Fruit fly (Drosophila melanogaster) whole organism, embryonic: ENCODE measurements around the gene CG31515.

Experiments used
- CG10959 ChIP-seq: fragments of 200-800 bp; sonication (Bioruptor generic); IDR thresholded peaks from 2 replicates; pipeline ENCODE4 v1.3.6; 2022; ENCODE audit warnings: missing biosample characterization, missing genetic modification characterization
- CG11398 ChIP-seq: fragments of 200-800 bp; sonication (Bioruptor generic); optimal IDR thresholded peaks from 2 replicates; lab custom pipeline; 2016; ENCODE audit warnings: missing biosample characterization, missing genetic modification characterization
- CG1233 ChIP-seq: fragments of 200-800 bp; sonication (Bioruptor generic); optimal IDR thresholded peaks from 4 replicates; lab custom pipeline; 2018; ENCODE audit warnings: missing biosample characterization, mild to moderate bottlenecking, missing genetic modification characterization
- CG13775 ChIP-seq: fragments of 200-800 bp; sonication (Bioruptor generic); optimal IDR thresholded peaks from 3 replicates; lab custom pipeline; 2017; ENCODE audit warnings: missing biosample characterization, mild to moderate bottlenecking, missing genetic modification characterization
- CG17385 ChIP-seq: fragments of 200-800 bp; sonication (Bioruptor generic); optimal IDR thresholded peaks from 3 replicates; lab custom pipeline; 2018; ENCODE audit warnings: missing biosample characterization, mild to moderate bottlenecking, missing genetic modification characterization
- CG1832 ChIP-seq: fragments of 200-800 bp; sonication (Bioruptor generic); optimal IDR thresholded peaks from 2 replicates; lab custom pipeline; 2017; ENCODE audit warnings: missing biosample characterization, mild to moderate bottlenecking, missing genetic modification characterization, inconsistent platforms
- CG32772 ChIP-seq: fragments of 200-800 bp; sonication (Bioruptor generic); IDR thresholded peaks from 2 replicates; pipeline ENCODE4 v1.3.6; 2022; ENCODE audit warnings: missing biosample characterization, missing genetic modification characterization
- CG34422 ChIP-seq: fragments of 200-800 bp; sonication (Bioruptor generic); IDR thresholded peaks from 3 replicates; pipeline ENCODE4 v1.3.6; 2022; ENCODE audit warnings: missing biosample characterization, missing genetic modification characterization
- CG4707 ChIP-seq: fragments of 200-800 bp; sonication (Bioruptor generic); optimal IDR thresholded peaks from 2 replicates; lab custom pipeline; 2018; ENCODE audit warnings: missing biosample characterization, mild to moderate bottlenecking, missing genetic modification characterization, moderate library complexity
- CG5180 ChIP-seq: fragments of 200-800 bp; sonication (Bioruptor generic); optimal IDR thresholded peaks from 3 replicates; lab custom pipeline; 2017; ENCODE audit warnings: missing biosample characterization, missing genetic modification characterization, mild to moderate bottlenecking, moderate library complexity, missing genetic modification reagents
- CG7745 ChIP-seq: fragments of 200-800 bp; sonication (Bioruptor generic); optimal IDR thresholded peaks from 2 replicates; lab custom pipeline; 2018; ENCODE audit warnings: missing biosample characterization, mild to moderate bottlenecking, missing genetic modification characterization, moderate library complexity
- CG7928 ChIP-seq: fragments of 200-800 bp; sonication (Bioruptor generic); optimal IDR thresholded peaks from 2 replicates; lab custom pipeline; 2017; ENCODE audit warnings: missing biosample characterization, mild to moderate bottlenecking, missing genetic modification characterization
- CG8281 ChIP-seq: fragments of 200-800 bp; sonication (Bioruptor generic); optimal IDR thresholded peaks from 2 replicates; lab custom pipeline; 2018; ENCODE audit warnings: missing biosample characterization, mild to moderate bottlenecking, missing genetic modification characterization, moderate library complexity
- CG8359 ChIP-seq: fragments of 200-800 bp; sonication (Bioruptor generic); optimal IDR thresholded peaks from 2 replicates; lab custom pipeline; 2017; ENCODE audit warnings: missing biosample characterization, mild to moderate bottlenecking, missing genetic modification characterization, borderline replicate concordance
- CG9609 ChIP-seq: fragments of 200-800 bp; sonication (Bioruptor generic); optimal IDR thresholded peaks from 3 replicates; lab custom pipeline; 2016; ENCODE audit warnings: missing biosample characterization, missing genetic modification characterization
- CG9797 ChIP-seq: fragments of 200-800 bp; sonication (Bioruptor generic); optimal IDR thresholded peaks from 3 replicates; lab custom pipeline; 2018; ENCODE audit warnings: missing biosample characterization, mild to moderate bottlenecking, missing genetic modification characterization
- Dll ChIP-seq: fragments of 200-800 bp; sonication (Bioruptor generic); IDR thresholded peaks from 4 replicates; pipeline ENCODE4 v1.3.6; 2022; ENCODE audit warnings: missing biosample characterization, missing genetic modification characterization; ENCODE audit not compliant: partially characterized antibody
- Drgx ChIP-seq: fragments of 200-800 bp; sonication (Bioruptor generic); IDR thresholded peaks from 2 replicates; pipeline ENCODE4 v1.3.6; 2022; ENCODE audit warnings: missing biosample characterization, missing genetic modification characterization
- E2f2 ChIP-seq: fragments of 200-800 bp; sonication (Bioruptor generic); IDR thresholded peaks from 2 replicates; pipeline ENCODE4 v1.3.6; 2022; ENCODE audit warnings: missing biosample characterization, missing genetic modification characterization
- GATAe ChIP-seq: fragments of 200-800 bp; sonication (Bioruptor generic); conservative IDR thresholded peaks from 2 replicates; pipeline ENCODE4 v1.3.6; 2022; ENCODE audit warnings: missing biosample characterization, missing genetic modification characterization
- HLH3B ChIP-seq: fragments of 200-800 bp; sonication (Bioruptor generic); IDR thresholded peaks from 2 replicates; pipeline ENCODE4 v1.3.6; 2022; ENCODE audit warnings: missing biosample characterization, missing genetic modification characterization
- Hmx ChIP-seq: fragments of 200-800 bp; sonication (Bioruptor generic); optimal IDR thresholded peaks from 2 replicates; lab custom pipeline; 2016; ENCODE audit warnings: missing biosample characterization, missing genetic modification characterization
- Jarid2 ChIP-seq: fragments of 200-800 bp; sonication (Bioruptor generic); optimal IDR thresholded peaks from 3 replicates; lab custom pipeline; 2017; ENCODE audit warnings: mild to moderate bottlenecking, missing biosample characterization, missing genetic modification reagents, missing genetic modification characterization
- Kr ChIP-seq: fragments of 200-800 bp; sonication (Bioruptor generic); optimal IDR thresholded peaks from 2 replicates; lab custom pipeline; 2017; ENCODE audit warnings: missing biosample characterization, mild to moderate bottlenecking, missing genetic modification characterization
- Mes4 ChIP-seq: fragments of 200-800 bp; sonication (Bioruptor generic); optimal IDR thresholded peaks from 2 replicates; lab custom pipeline; 2016; ENCODE audit warnings: missing biosample characterization, missing genetic modification characterization
- Pdp1 ChIP-seq, 2 experiments: fragments of 200-800 bp; sonication (Bioruptor generic); optimal IDR thresholded peaks; 3 replicates each; lab custom pipeline; 2016; ENCODE audit warnings: missing biosample characterization in 2 of 2, missing genetic modification characterization in 2 of 2, mild to moderate bottlenecking in 1 of 2, moderate library complexity in 1 of 2
- Sox102F ChIP-seq: fragments of 200-800 bp; sonication (Bioruptor generic); optimal IDR thresholded peaks from 2 replicates; lab custom pipeline; 2018; ENCODE audit warnings: missing biosample characterization, mild to moderate bottlenecking, missing genetic modification characterization, moderate library complexity
- Usf ChIP-seq: fragments of 200-800 bp; sonication (Bioruptor generic); optimal IDR thresholded peaks from 2 replicates; lab custom pipeline; 2017; ENCODE audit warnings: missing genotype, missing biosample characterization, missing genetic modification characterization
- Xrp1 ChIP-seq: fragments of 200-800 bp; sonication (Bioruptor generic); IDR thresholded peaks from 2 replicates; pipeline ENCODE4 v1.3.6; 2022; ENCODE audit warnings: missing biosample characterization, missing genetic modification characterization
- ac ChIP-seq: fragments of 200-800 bp; sonication (Bioruptor generic); optimal IDR thresholded peaks from 3 replicates; lab custom pipeline; 2017; ENCODE audit warnings: missing biosample characterization, mild to moderate bottlenecking, missing genetic modification characterization
- ato ChIP-seq: fragments of 200-800 bp; sonication (Bioruptor generic); IDR thresholded peaks from 2 replicates; pipeline ENCODE4 v1.3.6; 2022; ENCODE audit warnings: missing biosample characterization, missing genetic modification characterization; ENCODE audit not compliant: partially characterized antibody
- bowl ChIP-seq: fragments of 200-800 bp; sonication (Bioruptor generic); IDR thresholded peaks from 2 replicates; pipeline ENCODE4 v1.3.6; 2022; ENCODE audit warnings: missing biosample characterization, missing genetic modification characterization
- br ChIP-seq: fragments of >200 bp; optimal IDR thresholded peaks from 2 replicates; lab custom pipeline; 2017
- chn ChIP-seq: fragments of 200-800 bp; sonication (Bioruptor generic); optimal IDR thresholded peaks from 2 replicates; lab custom pipeline; 2016; ENCODE audit warnings: missing biosample characterization, missing genetic modification characterization
- cwo ChIP-seq: fragments of 200-800 bp; sonication (Bioruptor generic); optimal IDR thresholded peaks from 3 replicates; lab custom pipeline; 2017; ENCODE audit warnings: missing biosample characterization, missing genetic modification characterization, mild to moderate bottlenecking, moderate library complexity, missing genetic modification reagents
- hkb ChIP-seq, 2 experiments: fragments of 200-800 bp in 1 of 2; fragments of >200 bp in 1 of 2; sonication (Bioruptor generic) in 1 of 2; IDR thresholded peaks in 1 of 2; optimal IDR thresholded peaks in 1 of 2; 2 replicates each; pipeline versions ENCODE4 v1.3.6 to Lab custom; 2017 to 2022; ENCODE audit warnings: missing biosample characterization in 1 of 2, missing genetic modification characterization in 1 of 2
- jumu ChIP-seq: fragments of 200-800 bp; sonication (Bioruptor generic); optimal IDR thresholded peaks from 3 replicates; lab custom pipeline; 2016; ENCODE audit warnings: missing biosample characterization, missing genetic modification characterization
- klu ChIP-seq: fragments of 200-800 bp; sonication (Bioruptor generic); IDR thresholded peaks from 2 replicates; pipeline ENCODE4 v1.3.6; 2022; ENCODE audit warnings: missing biosample characterization, missing genetic modification characterization
- lab ChIP-seq: fragments of 200-800 bp; sonication (Bioruptor generic); optimal IDR thresholded peaks from 3 replicates; lab custom pipeline; 2017; ENCODE audit warnings: missing biosample characterization, missing genetic modification characterization, mild to moderate bottlenecking, moderate library complexity, missing genetic modification reagents
- peb ChIP-seq: fragments of 200-800 bp; sonication (Bioruptor generic); IDR thresholded peaks from 2 replicates; pipeline ENCODE4 v1.3.6; 2022; ENCODE audit warnings: missing biosample characterization, missing genetic modification characterization
- pfk ChIP-seq: fragments of 200-800 bp; sonication (Bioruptor generic); optimal IDR thresholded peaks from 2 replicates; lab custom pipeline; 2018; ENCODE audit warnings: missing biosample characterization, mild to moderate bottlenecking, missing genetic modification characterization, moderate library complexity
- sens-2 ChIP-seq: fragments of 200-800 bp; sonication (Bioruptor generic); IDR thresholded peaks from 2 replicates; pipeline ENCODE4 v1.3.6; 2022; ENCODE audit warnings: missing biosample characterization, missing genetic modification characterization
- shn ChIP-seq: fragments of 200-800 bp; sonication (Bioruptor generic); optimal IDR thresholded peaks from 3 replicates; lab custom pipeline; 2016; ENCODE audit warnings: missing biosample characterization, missing genetic modification characterization
- slbo ChIP-seq: fragments of 200-800 bp; sonication (Bioruptor generic); IDR thresholded peaks from 2 replicates; pipeline ENCODE4 v1.3.6; 2022; ENCODE audit warnings: missing biosample characterization, missing genetic modification characterization
- sqz ChIP-seq: fragments of 200-800 bp; sonication (Bioruptor generic); optimal IDR thresholded peaks from 3 replicates; lab custom pipeline; 2018; ENCODE audit warnings: missing biosample characterization, mild to moderate bottlenecking, missing genetic modification characterization
- trh ChIP-seq: fragments of 200-800 bp; sonication (Bioruptor generic); optimal IDR thresholded peaks from 2 replicates; lab custom pipeline; 2016; ENCODE audit warnings: missing biosample characterization, missing genetic modification characterization
- unc-4 ChIP-seq: fragments of 200-800 bp; sonication (Bioruptor generic); IDR thresholded peaks from 2 replicates; pipeline ENCODE4 v1.3.6; 2022; ENCODE audit warnings: missing biosample characterization, missing genetic modification characterization; ENCODE audit not compliant: partially characterized antibody
- vfl ChIP-seq: fragments of 200-800 bp; sonication (Bioruptor generic); optimal IDR thresholded peaks from 2 replicates; lab custom pipeline; 2016; ENCODE audit warnings: missing biosample characterization, missing genetic modification characterization
- vvl ChIP-seq: fragments of 200-800 bp; sonication (Bioruptor generic); IDR thresholded peaks from 2 replicates; pipeline ENCODE4 v1.3.6; 2022; ENCODE audit warnings: missing biosample characterization, missing genetic modification characterization
- wdn ChIP-seq: fragments of 200-800 bp; sonication (Bioruptor generic); IDR thresholded peaks from 2 replicates; pipeline ENCODE4 v1.3.6; 2022; ENCODE audit warnings: missing biosample characterization, missing genetic modification characterization

CG31515 gene

DNA sequence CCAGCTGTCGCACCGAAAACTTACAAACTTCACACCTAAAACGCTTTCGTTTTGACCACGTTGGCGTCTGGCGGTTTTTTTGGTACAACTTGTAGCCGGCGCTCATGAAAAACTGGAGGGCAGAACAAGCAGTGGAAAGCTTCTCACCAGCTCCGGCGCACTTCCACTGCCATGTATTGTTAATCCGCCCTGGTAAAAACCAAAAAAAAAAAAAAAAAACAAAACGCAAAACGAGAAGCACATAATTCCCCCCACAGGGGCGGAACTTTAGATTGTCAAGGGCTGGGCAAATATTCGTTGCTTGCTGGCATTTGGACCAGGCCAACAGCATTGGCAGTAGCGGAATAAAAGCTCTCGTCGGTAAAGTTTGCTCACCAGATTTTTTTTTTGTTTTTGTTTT, 14.4 kb downstream of the CG31515 start (continued):
- TF ChIP-seq chn (GFP tag; lab: Kevin White, UChicago) (peak; percentile 4), Drgx (GFP tag; lab: Robert Waterston, UW) (peak; percentile 78), wdn (0 out of 2 replicates have a peak, but pooled peaks have one; percentile 28), CG8359 (GFP tag; lab: Kevin White, UChicago) (no peak), GATAe (GFP tag; lab: Robert Waterston, UW) (no peak), CG1832 (GFP tag; lab: Kevin White, UChicago) (no peak), lab (GFP tag; lab: Kevin White, UChicago) (no peak), shn (no peak), pfk (GFP tag; lab: Kevin White, UChicago) (no peak), E2f2 (0 out of 2 replicates have a peak, but pooled peaks have one; percentile 9), CG34422 (GFP tag; lab: Robert Waterston, UW) (no peak), Mes4 (GFP tag; lab: Kevin White, UChicago) (no peak), CG7928 (peak; percentile 85), CG9797 (GFP tag; lab: Kevin White, UChicago) (no peak), Dll (GFP tag; lab: Robert Waterston, UW) (0 out of 4 replicates have a peak, but pooled peaks have one; percentile 19), CG10959 (no peak), Sox102F (GFP tag; lab: Kevin White, UChicago) (no peak), hkb (optimal IDR thresholded peaks at IDR 0.05; lab: Kevin White, UChicago) (no peak), hkb (GFP tag; IDR thresholded peaks at IDR 0.05; lab: Robert Waterston, UW) (no peak), CG13775 (GFP tag; lab: Kevin White, UChicago) (no peak), slbo (GFP tag; lab: Robert Waterston, UW) (peak; percentile 46), ac (GFP tag; lab: Kevin White, UChicago) (no peak), sens-2 (GFP tag; lab: Robert Waterston, UW) (no peak), cwo (no peak), CG1233 (GFP tag; lab: Kevin White, UChicago) (no peak), vvl (GFP tag; lab: Robert Waterston, UW) (no peak; the same call in 1 of the 2 replicates), trh (no peak), Hmx (GFP tag; lab: Kevin White, UChicago) (no peak), peb (GFP tag; lab: Robert Waterston, UW) (no peak), br (lab: Kevin White, UChicago) (no peak), ato (GFP tag; lab: Robert Waterston, UW) (no peak), CG4707 (GFP tag; lab: Kevin White, UChicago) (no peak), unc-4 (GFP tag; lab: Robert Waterston, UW) (peak; percentile 41; the same call in 1 of the 2 replicates), jumu (GFP tag; lab: Kevin White, UChicago) (no peak), Kr (GFP tag; lab: Kevin White, UChicago) (no peak), CG8281 (tag; lab: Kevin White, UChicago) (no peak), bowl (no peak), CG9609 (no peak), HLH3B (GFP tag; lab: Robert Waterston, UW) (no peak), Usf (GFP tag; lab: Kevin White, UChicago) (no peak), CG5180 (no peak), Xrp1 (GFP tag; lab: Robert Waterston, UW) (no peak; the same call in 1 of the 2 replicates), sqz (GFP tag; lab: Kevin White, UChicago) (peak; percentile 87), Pdp1 (GFP tag; optimal IDR thresholded peaks at IDR 0.05; lab: Kevin White, UChicago) (peak in 1 of 2 experiments; percentile 36), klu (no peak), CG17385 (GFP tag; lab: Kevin White, UChicago) (no peak), CG32772 (GFP tag; lab: Robert Waterston, UW) (peak; percentile 89), CG11398 (no peak), CG7745 (tag; lab: Kevin White, UChicago) (no peak), vfl (GFP tag; lab: Kevin White, UChicago) (no peak), Jarid2 (GFP tag; lab: Kevin White, UChicago) (no peak)
